Fruit fly (Drosophila melanogaster) whole organism, embryonic: Measurements from ENCODE around the gene CG7272.

Experiments used
- Asciz ChIP-seq: fragments of 200-800 bp; sonication (Bioruptor generic); optimal IDR thresholded peaks from 2 replicates; lab custom pipeline; 2017; ENCODE audit warnings: missing biosample characterization, mild to moderate bottlenecking, missing genetic modification characterization, missing genetic modification reagents
- CG11504 ChIP-seq: fragments of 200-800 bp; sonication (Bioruptor generic); optimal IDR thresholded peaks from 3 replicates; lab custom pipeline; 2019; ENCODE audit warnings: missing biosample characterization, mild to moderate bottlenecking, missing genetic modification characterization, moderate library complexity
- CG12744 ChIP-seq: fragments of 200-800 bp; sonication (Bioruptor generic); optimal IDR thresholded peaks from 2 replicates; lab custom pipeline; 2016; ENCODE audit warnings: missing biosample characterization, missing genetic modification characterization
- CG13123 ChIP-seq: fragments of 200-800 bp; sonication (Bioruptor generic); optimal IDR thresholded peaks from 2 replicates; lab custom pipeline; 2016; ENCODE audit warnings: missing biosample characterization, missing genetic modification characterization
- CG14050 ChIP-seq: fragments of 200-800 bp; sonication (Bioruptor generic); IDR thresholded peaks from 3 replicates; pipeline ENCODE4 v1.3.6; 2022; ENCODE audit warnings: missing biosample characterization, missing genetic modification characterization
- CG17829 ChIP-seq: fragments of 200-800 bp; optimal IDR thresholded peaks from 2 replicates; lab custom pipeline; 2019; ENCODE audit warnings: missing biosample characterization, mild to moderate bottlenecking, missing genetic modification characterization, moderate library complexity
- CG2199 ChIP-seq: fragments of 200-800 bp; sonication (Bioruptor generic); IDR thresholded peaks from 3 replicates; pipeline ENCODE4 v1.3.6; 2022; ENCODE audit warnings: missing biosample characterization, missing genetic modification characterization
- CG3065 ChIP-seq: fragments of 200-800 bp; sonication (Bioruptor generic); optimal IDR thresholded peaks from 2 replicates; lab custom pipeline; 2016; ENCODE audit warnings: missing biosample characterization, missing genetic modification characterization
- CG4328 ChIP-seq: fragments of 200-800 bp; sonication (Bioruptor generic); optimal IDR thresholded peaks from 3 replicates; lab custom pipeline; 2017; ENCODE audit warnings: missing biosample characterization, missing genetic modification reagents, missing genetic modification characterization
- CG6854 ChIP-seq: fragments of 200-800 bp; sonication (Bioruptor generic); optimal IDR thresholded peaks from 3 replicates; lab custom pipeline; 2017; ENCODE audit warnings: missing biosample characterization, mild to moderate bottlenecking, missing genetic modification characterization
- CG7556 ChIP-seq: fragments of 200-800 bp; sonication (Bioruptor generic); optimal IDR thresholded peaks from 2 replicates; lab custom pipeline; 2017; ENCODE audit warnings: missing biosample characterization, mild to moderate bottlenecking, missing genetic modification characterization
- CG8281 ChIP-seq: fragments of 200-800 bp; sonication (Bioruptor generic); optimal IDR thresholded peaks from 2 replicates; lab custom pipeline; 2018; ENCODE audit warnings: missing biosample characterization, mild to moderate bottlenecking, missing genetic modification characterization, moderate library complexity
- Dfd ChIP-seq, 2 experiments: fragments of >200 bp; optimal IDR thresholded peaks; 2 replicates each; lab custom pipeline; 2017; ENCODE audit warnings: missing biosample characterization in 2 of 2, missing genetic modification characterization in 2 of 2
- Drgx ChIP-seq: fragments of 200-800 bp; sonication (Bioruptor generic); IDR thresholded peaks from 2 replicates; pipeline ENCODE4 v1.3.6; 2022; ENCODE audit warnings: missing biosample characterization, missing genetic modification characterization
- Eip74EF ChIP-seq, 2 experiments: fragments of 200-800 bp in 1 of 2; fragments of >200 bp in 1 of 2; sonication (Bioruptor generic) in 1 of 2; optimal IDR thresholded peaks; 2 replicates each; lab custom pipeline; 2017 to 2019; ENCODE audit warnings: missing biosample characterization in 2 of 2, missing genetic modification characterization in 2 of 2, mild to moderate bottlenecking in 1 of 2, moderate library complexity in 1 of 2
- Gsc ChIP-seq: fragments of 200-800 bp; sonication (Bioruptor generic); IDR thresholded peaks from 2 replicates; pipeline ENCODE4 v1.3.6; 2022; ENCODE audit warnings: missing biosample characterization, missing genetic modification characterization
- H15 ChIP-seq: fragments of 200-800 bp; sonication (Bioruptor generic); IDR thresholded peaks from 3 replicates; pipeline ENCODE4 v1.3.6; 2022; ENCODE audit warnings: missing biosample characterization, missing genetic modification characterization
- H2.0 ChIP-seq: fragments of 200-800 bp; sonication (Bioruptor generic); IDR thresholded peaks from 2 replicates; pipeline ENCODE4 v1.3.6; 2022; ENCODE audit warnings: missing biosample characterization, missing genetic modification characterization
- Hand ChIP-seq: fragments of 200-800 bp; sonication (Bioruptor generic); optimal IDR thresholded peaks from 2 replicates; lab custom pipeline; 2017; ENCODE audit warnings: mild to moderate bottlenecking, missing biosample characterization, missing genetic modification reagents, missing genetic modification characterization
- Lim3 ChIP-seq: fragments of 200-800 bp; sonication (Bioruptor generic); IDR thresholded peaks from 2 replicates; pipeline ENCODE4 v1.3.6; 2022; ENCODE audit warnings: missing biosample characterization, missing genetic modification characterization
- Mrtf ChIP-seq: fragments of 200-800 bp; sonication (Bioruptor generic); IDR thresholded peaks from 3 replicates; pipeline ENCODE4 v1.3.6; 2022; ENCODE audit warnings: missing biosample characterization, missing genetic modification characterization
- PHDP ChIP-seq: fragments of 200-800 bp; sonication (Bioruptor generic); optimal IDR thresholded peaks from 3 replicates; lab custom pipeline; 2018; ENCODE audit warnings: missing biosample characterization, mild to moderate bottlenecking, missing genetic modification characterization, moderate library complexity
- Sry-δ ChIP-seq: fragments of 200-800 bp; sonication (Bioruptor generic); optimal IDR thresholded peaks from 2 replicates; lab custom pipeline; 2016; ENCODE audit warnings: missing biosample characterization, missing genetic modification characterization
- Stat92E ChIP-seq, 3 experiments: fragments of >200 bp in 2 of 3; fragments of 200-800 bp in 1 of 3; sonication (Bioruptor generic) in 1 of 3; optimal IDR thresholded peaks; 2 replicates each; lab custom pipeline; 2017 to 2019; ENCODE audit warnings: missing biosample characterization in 3 of 3, missing genetic modification characterization in 3 of 3, mild to moderate bottlenecking in 1 of 3, moderate library complexity in 1 of 3
- Usf ChIP-seq: fragments of 200-800 bp; sonication (Bioruptor generic); optimal IDR thresholded peaks from 2 replicates; lab custom pipeline; 2017; ENCODE audit warnings: missing genotype, missing biosample characterization, missing genetic modification characterization
- ac ChIP-seq: fragments of 200-800 bp; sonication (Bioruptor generic); optimal IDR thresholded peaks from 3 replicates; lab custom pipeline; 2017; ENCODE audit warnings: missing biosample characterization, mild to moderate bottlenecking, missing genetic modification characterization
- aop ChIP-seq: fragments of 200-800 bp; sonication (Bioruptor generic); IDR thresholded peaks from 2 replicates; pipeline ENCODE4 v1.3.6; 2022; ENCODE audit warnings: missing biosample characterization, missing genetic modification characterization
- cas ChIP-seq: fragments of 200-800 bp; sonication (Bioruptor generic); IDR thresholded peaks from 2 replicates; pipeline ENCODE4 v1.3.6; 2022; ENCODE audit warnings: missing biosample characterization, missing genetic modification characterization
- caup ChIP-seq: fragments of 200-800 bp; sonication (Bioruptor generic); optimal IDR thresholded peaks from 3 replicates; lab custom pipeline; 2017; ENCODE audit warnings: missing biosample characterization, mild to moderate bottlenecking, missing genetic modification characterization, moderate library complexity; ENCODE audit not compliant: severe bottlenecking
- chif ChIP-seq, 2 experiments: fragments of 200-800 bp; sonication (Bioruptor generic); optimal IDR thresholded peaks; 3 replicates each; lab custom pipeline; 2016; ENCODE audit warnings: missing biosample characterization in 2 of 2, missing genetic modification characterization in 2 of 2
- chm ChIP-seq: fragments of 200-800 bp; sonication (Bioruptor generic); IDR thresholded peaks from 2 replicates; pipeline ENCODE4 v1.3.6; 2022; ENCODE audit warnings: missing biosample characterization, missing genetic modification characterization
- dmrt99B ChIP-seq: fragments of 200-800 bp; sonication (Bioruptor generic); optimal IDR thresholded peaks from 2 replicates; lab custom pipeline; 2018; ENCODE audit warnings: missing biosample characterization, mild to moderate bottlenecking, missing genetic modification characterization, moderate library complexity
- emc ChIP-seq: fragments of 200-800 bp; sonication (Bioruptor generic); optimal IDR thresholded peaks from 2 replicates; lab custom pipeline; 2016; ENCODE audit warnings: missing biosample characterization, missing genetic modification characterization
- fd3F ChIP-seq: fragments of 200-800 bp; sonication (Bioruptor generic); optimal IDR thresholded peaks from 2 replicates; lab custom pipeline; 2018; ENCODE audit warnings: missing biosample characterization, mild to moderate bottlenecking, missing genetic modification characterization, moderate library complexity
- ham ChIP-seq: fragments of 200-800 bp; sonication (Bioruptor generic); IDR thresholded peaks from 2 replicates; pipeline ENCODE4 v1.3.6; 2022; ENCODE audit warnings: missing biosample characterization, missing genetic modification characterization
- hbn ChIP-seq: fragments of 200-800 bp; sonication (Bioruptor generic); IDR thresholded peaks from 2 replicates; pipeline ENCODE4 v1.3.6; 2022; ENCODE audit warnings: missing biosample characterization, missing genetic modification characterization; ENCODE audit not compliant: partially characterized antibody
- hkb ChIP-seq, 2 experiments: fragments of 200-800 bp in 1 of 2; fragments of >200 bp in 1 of 2; sonication (Bioruptor generic) in 1 of 2; IDR thresholded peaks in 1 of 2; optimal IDR thresholded peaks in 1 of 2; 2 replicates each; pipeline versions ENCODE4 v1.3.6 to Lab custom; 2017 to 2022; ENCODE audit warnings: missing biosample characterization in 1 of 2, missing genetic modification characterization in 1 of 2
- hth ChIP-seq: fragments of >200 bp; optimal IDR thresholded peaks from 2 replicates; lab custom pipeline; 2017; ENCODE audit warnings: inconsistent platforms
- kah ChIP-seq: fragments of 200-800 bp; sonication (Bioruptor generic); optimal IDR thresholded peaks from 2 replicates; lab custom pipeline; 2018; ENCODE audit warnings: missing biosample characterization, mild to moderate bottlenecking, missing genetic modification characterization
- kay ChIP-seq: fragments of 200-800 bp; sonication (Bioruptor generic); optimal IDR thresholded peaks from 2 replicates; lab custom pipeline; 2016; ENCODE audit warnings: missing biosample characterization, missing genetic modification characterization
- lbe ChIP-seq: fragments of 200-800 bp; sonication (Bioruptor generic); optimal IDR thresholded peaks from 2 replicates; lab custom pipeline; 2016; ENCODE audit warnings: missing biosample characterization, mild to moderate bottlenecking, missing genetic modification characterization
- pita ChIP-seq: fragments of 200-800 bp; sonication (Bioruptor generic); optimal IDR thresholded peaks from 2 replicates; lab custom pipeline; 2017; ENCODE audit warnings: missing biosample characterization, mild to moderate bottlenecking, missing genetic modification characterization
- psq ChIP-seq: fragments of 200-800 bp; sonication (Bioruptor generic); optimal IDR thresholded peaks from 2 replicates; lab custom pipeline; 2017; ENCODE audit warnings: missing biosample characterization, missing genetic modification characterization
- ro ChIP-seq: fragments of 200-800 bp; sonication (Bioruptor generic); IDR thresholded peaks from 2 replicates; pipeline ENCODE4 v1.3.6; 2022; ENCODE audit warnings: missing biosample characterization, missing genetic modification characterization
- sens ChIP-seq: fragments of 200-800 bp; sonication (Bioruptor generic); peaks from one replicate; lab custom pipeline; 2016; ENCODE audit warnings: missing biosample characterization, missing genetic modification characterization
- shn ChIP-seq: fragments of 200-800 bp; sonication (Bioruptor generic); optimal IDR thresholded peaks from 3 replicates; lab custom pipeline; 2016; ENCODE audit warnings: missing biosample characterization, missing genetic modification characterization
- sob ChIP-seq: fragments of 200-800 bp; sonication (Bioruptor generic); IDR thresholded peaks from 2 replicates; pipeline ENCODE4 v1.3.6; 2022; ENCODE audit warnings: missing biosample characterization, missing genetic modification characterization
- z ChIP-seq: fragments of 200-800 bp; sonication (Bioruptor generic); IDR thresholded peaks from 3 replicates; pipeline ENCODE4 v1.3.6; 2022; ENCODE audit warnings: missing biosample characterization, missing genetic modification characterization

The CG7272 gene

DNA sequence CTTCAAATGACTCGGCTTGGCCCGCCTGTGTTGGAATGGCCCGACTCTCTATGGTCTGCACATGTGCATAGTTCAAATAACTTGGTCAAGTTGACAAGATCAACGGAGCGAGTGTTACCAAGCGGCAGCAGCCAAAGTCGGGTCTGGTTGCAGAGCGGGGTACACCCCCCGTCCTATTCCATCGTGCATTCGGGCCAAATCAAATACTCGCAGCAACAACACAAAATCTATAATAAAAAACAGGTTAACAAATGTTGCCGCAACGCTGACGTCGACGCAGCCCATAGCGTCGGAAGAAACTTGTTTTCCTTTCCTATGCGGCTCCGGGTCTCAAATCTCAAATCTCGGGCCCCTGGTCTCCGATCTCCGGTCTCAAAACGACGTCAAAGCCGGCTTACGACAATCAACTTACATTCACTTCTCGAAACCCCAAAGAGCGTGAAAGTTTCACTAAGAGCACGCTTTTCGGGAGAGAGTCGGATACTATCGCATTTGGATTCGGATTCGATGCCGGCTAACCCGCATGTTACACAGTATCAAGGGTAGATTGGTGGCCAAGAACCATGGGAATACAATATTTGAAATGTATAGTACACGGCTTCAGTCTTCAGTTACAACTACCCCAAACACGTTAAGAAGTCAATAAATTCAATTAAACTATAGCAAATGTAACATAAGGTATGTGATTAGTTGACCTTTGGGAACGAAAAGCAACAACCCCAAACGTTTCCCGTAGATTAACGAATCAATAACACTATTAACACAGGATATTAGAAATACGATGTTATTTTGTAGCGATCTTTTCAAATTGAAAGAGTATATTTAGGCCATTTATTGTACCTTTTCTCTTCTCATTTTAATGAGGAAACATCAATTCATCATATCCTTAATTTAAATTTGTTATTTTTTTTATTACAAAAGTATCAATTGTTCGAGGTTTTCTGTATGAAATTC is 33.8 kb downstream of the CG7272 start (continued):
- TF ChIP-seq hkb (optimal IDR thresholded peaks at IDR 0.05; lab: Kevin White, UChicago) (no peak), hkb (GFP tag; IDR thresholded peaks at IDR 0.05; lab: Robert Waterston, UW) (0 out of 2 replicates have a peak, but pooled peaks have one; percentile 35), chm (GFP tag; lab: Robert Waterston, UW) (no peak), chif (GFP tag; optimal IDR thresholded peaks at IDR 0.05; lab: Kevin White, UChicago) (peak; percentile 43 to 64), emc (GFP tag; lab: Kevin White, UChicago) (no peak), H2.0 (GFP tag; lab: Robert Waterston, UW) (peak; percentile 29; the same call in 1 of the 2 replicates), hth (lab: Kevin White, UChicago) (no peak), CG17829 (peak; percentile 22), CG12744 (GFP tag; lab: Kevin White, UChicago) (no peak), lbe (GFP tag; lab: Kevin White, UChicago) (no peak), Mrtf (no peak), aop (GFP tag; lab: Robert Waterston, UW) (peak; percentile 48; the same call in 1 of the 2 replicates), CG13123 (GFP tag; lab: Kevin White, UChicago) (no peak), Drgx (GFP tag; lab: Robert Waterston, UW) (peak; percentile 28; the same call in 1 of the 2 replicates), H15 (GFP tag; lab: Robert Waterston, UW) (no peak), Sry-δ (GFP tag; lab: Kevin White, UChicago) (no peak), Asciz (GFP tag; lab: Kevin White, UChicago) (peak; percentile 46), ac (GFP tag; lab: Kevin White, UChicago) (no peak), CG3065 (GFP tag; lab: Kevin White, UChicago) (no peak), sob (GFP tag; lab: Robert Waterston, UW) (no peak), ro (GFP tag; lab: Robert Waterston, UW) (no peak), Usf (GFP tag; lab: Kevin White, UChicago) (peak; percentile 56), cas (GFP tag; lab: Robert Waterston, UW) (no peak), CG11504 (tag; lab: Kevin White, UChicago) (peak; percentile 68), kah (GFP tag; lab: Kevin White, UChicago) (no peak), CG8281 (tag; lab: Kevin White, UChicago) (no peak), CG7556 (GFP tag; lab: Kevin White, UChicago) (peak; percentile 92), fd3F (peak; percentile 33), psq (GFP tag; lab: Kevin White, UChicago) (peak; percentile 20), Dfd (GFP tag; optimal IDR thresholded peaks at IDR 0.05; lab: Kevin White, UChicago) (no peak), Gsc (GFP tag; lab: Robert Waterston, UW) (no peak), ham (GFP tag; lab: Robert Waterston, UW) (no peak), Lim3 (GFP tag; lab: Robert Waterston, UW) (no peak), dmrt99B (tag; lab: Kevin White, UChicago) (peak; percentile 63), CG6854 (peak; percentile 27), sens (peak; percentile 94), kay (GFP tag; lab: Kevin White, UChicago) (peak; percentile 17), caup (GFP tag; lab: Kevin White, UChicago) (peak; percentile 44), CG4328 (GFP tag; lab: Kevin White, UChicago) (peak; percentile 50), PHDP (tag; lab: Kevin White, UChicago) (peak; percentile 35), z (GFP tag; lab: Robert Waterston, UW) (no peak), Stat92E (GFP tag; optimal IDR thresholded peaks at IDR 0.05; lab: Kevin White, UChicago) (no peak), Hand (GFP tag; lab: Kevin White, UChicago) (peak; percentile 12), pita (no peak), hbn (no peak), Eip74EF (GFP tag; optimal IDR thresholded peaks at IDR 0.05; lab: Kevin White, UChicago) (peak in 1 of 2 experiments; percentile 51), shn (GFP tag; lab: Kevin White, UChicago) (peak; percentile 48), CG2199 (GFP tag; lab: Robert Waterston, UW) (peak; percentile 10; the same call in 1 of the 3 replicates), CG14050 (no peak; the same call in 2 of the 3 replicates)
